Worm (Caenorhabditis elegans): ENCODE data around the gene T07C4.12.

ce11 chrIII:10378899-10379298, 46.4 kb upstream of the T07C4.12 start:
- TF ChIP-seq mdl-1 (tag; optimal IDR thresholded peaks at IDR 0.05) = no peak
- TF ChIP-seq nhr-19 (GFP tag; conservative IDR thresholded peaks at IDR 0.05) = no peak
- no peak for TF ChIP-seq aha-1 (tag; optimal IDR thresholded peaks at IDR 0.05)
- no peak for TF ChIP-seq efl-1 (optimal IDR thresholded peaks at IDR 0.05)
- TF ChIP-seq efl-1 (GFP tag; optimal IDR thresholded peaks at IDR 0.05 in 1 of 2) = no peak
- TF ChIP-seq dpl-1 (GFP tag; optimal IDR thresholded peaks at IDR 0.05) = no peak
- TF ChIP-seq mef-2 (tag; optimal IDR thresholded peaks at IDR 0.05) = no peak
- no peak for TF ChIP-seq aly-2 (tag; optimal IDR thresholded peaks at IDR 0.05)
- TF ChIP-seq snpc-4 (tag; optimal IDR thresholded peaks at IDR 0.05) = no peak
- no peak for TF ChIP-seq ces-1 (GFP tag; optimal IDR thresholded peaks at IDR 0.05)
- TF ChIP-seq lir-3 (tag; optimal IDR thresholded peaks at IDR 0.05; ENCODE audit: poor library complexity) = no peak
